Fruit fly (Drosophila melanogaster): ENCODE results near the gene Cow.

DNA sequence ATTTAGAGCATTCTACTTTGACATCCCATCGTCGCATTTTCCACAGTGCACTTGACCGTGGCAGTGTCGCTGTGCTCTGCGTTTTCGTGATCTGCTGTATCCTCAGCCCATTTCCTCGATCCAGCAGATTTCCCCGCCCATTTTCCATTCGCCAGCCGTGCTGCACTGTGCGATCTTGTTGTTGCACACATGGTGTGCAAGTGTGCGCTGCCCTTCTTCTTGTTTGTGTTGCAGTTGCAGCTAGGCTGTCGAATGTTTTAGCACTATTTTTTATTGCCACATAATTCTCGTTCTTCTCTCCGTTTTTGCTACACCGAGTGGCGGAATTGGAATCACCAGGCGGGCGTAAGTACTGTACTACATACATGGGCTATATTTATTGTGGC, 85.1 kb downstream of the Cow start:
- no peak for TF ChIP-seq CG7368 (GFP tag; optimal IDR thresholded peaks at IDR 0.05)
- no peak for TF ChIP-seq CG6808 (GFP tag; optimal IDR thresholded peaks at IDR 0.05)
- TF ChIP-seq Ets21C (GFP tag; optimal IDR thresholded peaks at IDR 0.05) = no peak
- TF ChIP-seq CG32006 (GFP tag; optimal IDR thresholded peaks at IDR 0.05) = no peak
- no peak for TF ChIP-seq CG15336 (GFP tag; IDR thresholded peaks at IDR 0.05)
- TF ChIP-seq fkh (GFP tag; optimal IDR thresholded peaks at IDR 0.05) = no peak
- no peak for TF ChIP-seq CG6792 (GFP tag; optimal IDR thresholded peaks at IDR 0.05)
- TF ChIP-seq CG3032 (tag; optimal IDR thresholded peaks at IDR 0.05) = no peak
- TF ChIP-seq Lpt (GFP tag; optimal IDR thresholded peaks at IDR 0.05) = no peak
- no peak for TF ChIP-seq CG31627 (GFP tag; optimal IDR thresholded peaks at IDR 0.05)
- no peak for TF ChIP-seq CG10669 (GFP tag; optimal IDR thresholded peaks at IDR 0.05)

Measured in whole organism, prepupa.